Worm (Caenorhabditis elegans) whole organism, L3 larva: ENCODE results near the gene gna-1.

ENCODE experiments used
- R02D3.7 ChIP-seq: fragments of 150-350 bp; optimal IDR thresholded peaks from 2 replicates; lab custom pipeline; 2014; ENCODE audit warnings: missing biosample characterization, missing genetic modification characterization
- ZK546.5 ChIP-seq: sonication (generic microtip); optimal IDR thresholded peaks from 2 replicates; lab custom pipeline; 2017; ENCODE audit warnings: missing biosample characterization, missing genetic modification characterization
- aly-2 ChIP-seq: fragments of 150-350 bp; optimal IDR thresholded peaks from 2 replicates; lab custom pipeline; 2014; ENCODE audit warnings: missing biosample characterization, missing genetic modification characterization
- ama-1 ChIP-seq: fragments of 150-350 bp; optimal IDR thresholded peaks from 2 replicates; lab custom pipeline; 2018
- ceh-16 ChIP-seq: sonication (generic microtip); optimal IDR thresholded peaks from 2 replicates; lab custom pipeline; 2017; ENCODE audit warnings: missing biosample characterization, missing genetic modification characterization
- ceh-28 ChIP-seq: fragments of 150-350 bp; optimal IDR thresholded peaks from 2 replicates; lab custom pipeline; 2014; ENCODE audit warnings: missing biosample characterization, missing genetic modification reagents, missing genetic modification characterization
- ceh-9 ChIP-seq: sonication (generic microtip); optimal IDR thresholded peaks from 2 replicates; lab custom pipeline; 2018; ENCODE audit warnings: missing biosample characterization, missing genetic modification characterization
- daf-12 ChIP-seq: fragments of 150-350 bp; optimal IDR thresholded peaks from 2 replicates; lab custom pipeline; 2014; ENCODE audit warnings: missing biosample characterization, missing genetic modification reagents, missing genetic modification characterization
- egl-5 ChIP-seq: fragments of 150-350 bp; optimal IDR thresholded peaks from 2 replicates; lab custom pipeline; 2017; ENCODE audit warnings: missing biosample characterization, missing genetic modification reagents, missing genetic modification characterization, inconsistent platforms
- elt-1 ChIP-seq: fragments of 150-350 bp; optimal IDR thresholded peaks from 2 replicates; lab custom pipeline; 2014; ENCODE audit warnings: missing biosample characterization, missing genetic modification characterization
- elt-2 ChIP-seq: sonication (generic microtip); optimal IDR thresholded peaks from 2 replicates; lab custom pipeline; 2016; ENCODE audit warnings: missing genetic modification reagents, mild to moderate bottlenecking, missing genetic modification characterization, missing compliant biosample characterization
- elt-3 ChIP-seq, 3 experiments: fragments of 150-350 bp in 1 of 3; sonication (generic microtip) in 2 of 3; optimal IDR thresholded peaks; 2 replicates in 2 of 3; 4 replicates in 1 of 3; lab custom pipeline; 2014 to 2017; ENCODE audit warnings: missing biosample characterization in 3 of 3, missing genetic modification characterization in 3 of 3
- fkh-10 ChIP-seq: sonication (generic microtip); optimal IDR thresholded peaks from 2 replicates; lab custom pipeline; 2017; ENCODE audit warnings: missing biosample characterization, missing genetic modification reagents, missing genetic modification characterization
- fkh-2 ChIP-seq: fragments of 150-350 bp; optimal IDR thresholded peaks from 2 replicates; lab custom pipeline; 2014; ENCODE audit warnings: missing biosample characterization, missing genetic modification reagents, missing genetic modification characterization
- fos-1 ChIP-seq: fragments of 150-350 bp; optimal IDR thresholded peaks from 2 replicates; lab custom pipeline; 2014; ENCODE audit warnings: missing biosample characterization, missing genetic modification characterization
- hmg-11 ChIP-seq: sonication (generic microtip); optimal IDR thresholded peaks from 2 replicates; lab custom pipeline; 2016; ENCODE audit warnings: missing genetic modification characterization, missing compliant biosample characterization
- jun-1 ChIP-seq: fragments of 150-350 bp; optimal IDR thresholded peaks from 2 replicates; lab custom pipeline; 2014; ENCODE audit warnings: missing biosample characterization, missing genetic modification reagents, missing genetic modification characterization
- mdl-1 ChIP-seq: fragments of 150-350 bp; optimal IDR thresholded peaks from 2 replicates; lab custom pipeline; 2014; ENCODE audit warnings: missing biosample characterization, missing genetic modification characterization
- mml-1 ChIP-seq: fragments of 150-350 bp; sonication (generic microtip); optimal IDR thresholded peaks from 3 replicates; lab custom pipeline; 2014; ENCODE audit warnings: missing biosample characterization, missing genetic modification characterization
- nfya-1 ChIP-seq: sonication (generic microtip); optimal IDR thresholded peaks from 2 replicates; lab custom pipeline; 2017; ENCODE audit warnings: missing genetic modification characterization, mild to moderate bottlenecking, missing compliant biosample characterization, antibody characterized with exemption, moderate library complexity; ENCODE audit not compliant: insufficient read depth
- nhr-11 ChIP-seq: fragments of 150-350 bp; optimal IDR thresholded peaks from 2 replicates; lab custom pipeline; 2014; ENCODE audit warnings: missing biosample characterization, missing genetic modification characterization
- nhr-12 ChIP-seq: fragments of 150-350 bp; optimal IDR thresholded peaks from 2 replicates; lab custom pipeline; 2014; ENCODE audit warnings: missing biosample characterization, missing genetic modification characterization
- nhr-23 ChIP-seq: fragments of 150-350 bp; optimal IDR thresholded peaks from 2 replicates; lab custom pipeline; 2014; ENCODE audit warnings: missing biosample characterization, missing genetic modification reagents, missing genetic modification characterization
- nhr-237 ChIP-seq: fragments of 150-350 bp; optimal IDR thresholded peaks from 2 replicates; lab custom pipeline; 2014; ENCODE audit warnings: missing biosample characterization, missing genetic modification characterization
- nhr-25 ChIP-seq: sonication (generic microtip); optimal IDR thresholded peaks from 2 replicates; lab custom pipeline; 2017; ENCODE audit warnings: missing biosample characterization, missing genetic modification characterization
- nhr-76 ChIP-seq: fragments of 150-350 bp; sonication (generic microtip); optimal IDR thresholded peaks from 5 replicates; lab custom pipeline; 2014; ENCODE audit warnings: missing biosample characterization, missing genetic modification characterization
- nhr-77 ChIP-seq: fragments of 150-350 bp; optimal IDR thresholded peaks from 2 replicates; lab custom pipeline; 2014; ENCODE audit warnings: missing biosample characterization, missing genetic modification characterization
- pha-4 ChIP-seq: fragments of 150-350 bp; optimal IDR thresholded peaks from 2 replicates; lab custom pipeline; 2014; ENCODE audit warnings: missing biosample characterization, missing genetic modification reagents, missing genetic modification characterization
- sea-2 ChIP-seq: fragments of 150-350 bp; sonication (generic microtip); optimal IDR thresholded peaks from 4 replicates; lab custom pipeline; 2014; ENCODE audit warnings: missing biosample characterization, missing genetic modification reagents, missing genetic modification characterization
- tbx-2 ChIP-seq: sonication (generic microtip); optimal IDR thresholded peaks from 2 replicates; lab custom pipeline; 2016; ENCODE audit warnings: mild to moderate bottlenecking, missing genetic modification characterization, missing compliant biosample characterization
- unc-39 ChIP-seq: sonication (generic microtip); optimal IDR thresholded peaks from 4 replicates; lab custom pipeline; 2017; ENCODE audit warnings: missing biosample characterization, missing genetic modification characterization
- unc-62 ChIP-seq: fragments of 150-350 bp; sonication (generic microtip); optimal IDR thresholded peaks from 4 replicates; lab custom pipeline; 2014; ENCODE audit warnings: missing biosample characterization, missing genetic modification reagents, missing genetic modification characterization
- zag-1 ChIP-seq: fragments of 150-350 bp; optimal IDR thresholded peaks from 2 replicates; lab custom pipeline; 2014; ENCODE audit warnings: missing biosample characterization, missing genetic modification characterization
- ztf-4 ChIP-seq: fragments of 150-350 bp; optimal IDR thresholded peaks from 2 replicates; lab custom pipeline; 2014; ENCODE audit warnings: missing biosample characterization, missing genetic modification characterization

The gna-1 gene

ce11 chrV:10294549-10294948 is 25.4 kb downstream of the gna-1 start, which contains the start of gene col-150:
TSS of gene col-150 (minus strand) at chrV:10294649.
- TF ChIP-seq unc-62 (GFP tag; lab: Kevin White, UChicago) (no peak), ama-1 (lab: Kevin White, UChicago) (no peak), nhr-25 (tag; lab: Kevin White, UChicago) (no peak), daf-12 (tag; lab: Kevin White, UChicago) (no peak), R02D3.7 (tag; lab: Kevin White, UChicago) (no peak), ZK546.5 (no peak), ceh-16 (tag; lab: Kevin White, UChicago) (no peak), egl-5 (tag; lab: Kevin White, UChicago) (no peak), sea-2 (GFP tag; lab: Kevin White, UChicago) (no peak), jun-1 (tag; lab: Kevin White, UChicago) (no peak), nhr-12 (tag; lab: Kevin White, UChicago) (no peak), ceh-28 (tag; lab: Kevin White, UChicago) (no peak), hmg-11 (tag; lab: Kevin White, UChicago) (no peak)

- TF ChIP-seq ceh-16 (tag; lab: Kevin White, UChicago): no peak
- TF ChIP-seq nhr-77 (tag; lab: Kevin White, UChicago): no peak
- no peak for TF ChIP-seq R02D3.7 (tag; lab: Kevin White, UChicago)
- TF ChIP-seq aly-2 (tag; lab: Kevin White, UChicago): no peak
- no peak for TF ChIP-seq egl-5 (tag; lab: Kevin White, UChicago)
- no peak for TF ChIP-seq nhr-76 (tag; lab: Kevin White, UChicago)
- peak; percentile 75 for TF ChIP-seq nhr-23
- no peak for TF ChIP-seq tbx-2 (tag; lab: Kevin White, UChicago)
- TF ChIP-seq elt-3 (tag; optimal IDR thresholded peaks at IDR 0.05; lab: Kevin White, UChicago): peak in 1 of 3 experiments; percentile 56
Measured at ce11 chrV:10292819-10293357, 27.1 kb downstream of the gna-1 start, which contains the start of gene col-149. TSS of gene col-149 (minus strand) at chrV:10292869.

ce11 chrV:10291848-10292247 is 28.1 kb downstream of the gna-1 start:
- TF ChIP-seq zag-1 (tag; lab: Kevin White, UChicago): no peak
- no peak for TF ChIP-seq nhr-11 (tag; lab: Kevin White, UChicago)
- TF ChIP-seq fkh-2 (tag; lab: Kevin White, UChicago): no peak
- no peak for TF ChIP-seq unc-62 (GFP tag; lab: Kevin White, UChicago)
- TF ChIP-seq elt-2: no peak
- no peak for TF ChIP-seq ceh-9 (tag; lab: Kevin White, UChicago)

ce11 chrV:10289743-10290142 is 30.2 kb downstream of the gna-1 start, which contains the start of gene B0024.15:
TSS of gene B0024.15 (plus strand) at chrV:10290043.
- no peak for TF ChIP-seq nhr-12 (tag; lab: Kevin White, UChicago)
- TF ChIP-seq mdl-1 (tag; lab: Kevin White, UChicago): no peak
- TF ChIP-seq nhr-77 (tag; lab: Kevin White, UChicago): no peak
- no peak for TF ChIP-seq unc-62 (GFP tag; lab: Kevin White, UChicago)
- TF ChIP-seq jun-1 (tag; lab: Kevin White, UChicago): no peak
- no peak for TF ChIP-seq zag-1 (tag; lab: Kevin White, UChicago)
- TF ChIP-seq ztf-4 (tag; lab: Kevin White, UChicago): no peak
- no peak for TF ChIP-seq ZK546.5
- TF ChIP-seq ceh-9 (tag; lab: Kevin White, UChicago): no peak

- no peak for TF ChIP-seq nhr-25 (tag; lab: Kevin White, UChicago)
- no peak for TF ChIP-seq pha-4 (tag; lab: Kevin White, UChicago)
- no peak for TF ChIP-seq elt-1 (tag; lab: Kevin White, UChicago)
- no peak for TF ChIP-seq tbx-2 (tag; lab: Kevin White, UChicago)
- TF ChIP-seq jun-1 (tag; lab: Kevin White, UChicago): no peak
- TF ChIP-seq nhr-237: no peak
- no peak for TF ChIP-seq nhr-12 (tag; lab: Kevin White, UChicago)
- TF ChIP-seq fos-1 (tag; lab: Kevin White, UChicago): no peak
- TF ChIP-seq nfya-1 (tag; lab: Kevin White, UChicago): no peak
- TF ChIP-seq ceh-28 (tag; lab: Kevin White, UChicago): no peak
- TF ChIP-seq hmg-11 (tag; lab: Kevin White, UChicago): no peak
- TF ChIP-seq nhr-77 (tag; lab: Kevin White, UChicago): no peak
- no peak for TF ChIP-seq mdl-1 (tag; lab: Kevin White, UChicago)
- no peak for TF ChIP-seq nhr-11 (tag; lab: Kevin White, UChicago)
- no peak for TF ChIP-seq zag-1 (tag; lab: Kevin White, UChicago)
- no peak for TF ChIP-seq unc-39 (tag; lab: Kevin White, UChicago)
- no peak for TF ChIP-seq mml-1 (tag; lab: Kevin White, UChicago)
- no peak for TF ChIP-seq aly-2 (tag; lab: Kevin White, UChicago)
- no peak for TF ChIP-seq fkh-10 (GFP tag; lab: Kevin White, UChicago)
- no peak for TF ChIP-seq ceh-16 (tag; lab: Kevin White, UChicago)
- TF ChIP-seq, all 47 proteins: peak for 0
Measured at ce11 chrV:10287260-10287659, 32.7 kb downstream of the gna-1 start, which contains the start of gene B0024.3. TSS of gene B0024.3 (plus strand) at chrV:10287560.
